Worm (Caenorhabditis elegans): Measurements from ENCODE around the gene C45G9.10.

ce11 chrIII:5053541-5053940, 8.2 kb downstream of the C45G9.10 start, which contains the start of gene C45G9.8:
- no peak for TF ChIP-seq F37B4.10 (GFP tag; IDR thresholded peaks at IDR 0.05)
- no peak for TF ChIP-seq ztf-3 (GFP tag; optimal IDR thresholded peaks at IDR 0.05)
- TF ChIP-seq gei-17 (GFP tag; optimal IDR thresholded peaks at IDR 0.05), result no peak
- TF ChIP-seq atf-7 (tag; optimal IDR thresholded peaks at IDR 0.05), result no peak
- no peak for TF ChIP-seq ets-4 (GFP tag; optimal IDR thresholded peaks at IDR 0.05)
- TF ChIP-seq Y53G8AR.9 (GFP tag; conservative IDR thresholded peaks at IDR 0.05), result no peak
